Worm (Caenorhabditis elegans): ENCODE data around the gene T05G5.5.

Gene T05G5.5

DNA sequence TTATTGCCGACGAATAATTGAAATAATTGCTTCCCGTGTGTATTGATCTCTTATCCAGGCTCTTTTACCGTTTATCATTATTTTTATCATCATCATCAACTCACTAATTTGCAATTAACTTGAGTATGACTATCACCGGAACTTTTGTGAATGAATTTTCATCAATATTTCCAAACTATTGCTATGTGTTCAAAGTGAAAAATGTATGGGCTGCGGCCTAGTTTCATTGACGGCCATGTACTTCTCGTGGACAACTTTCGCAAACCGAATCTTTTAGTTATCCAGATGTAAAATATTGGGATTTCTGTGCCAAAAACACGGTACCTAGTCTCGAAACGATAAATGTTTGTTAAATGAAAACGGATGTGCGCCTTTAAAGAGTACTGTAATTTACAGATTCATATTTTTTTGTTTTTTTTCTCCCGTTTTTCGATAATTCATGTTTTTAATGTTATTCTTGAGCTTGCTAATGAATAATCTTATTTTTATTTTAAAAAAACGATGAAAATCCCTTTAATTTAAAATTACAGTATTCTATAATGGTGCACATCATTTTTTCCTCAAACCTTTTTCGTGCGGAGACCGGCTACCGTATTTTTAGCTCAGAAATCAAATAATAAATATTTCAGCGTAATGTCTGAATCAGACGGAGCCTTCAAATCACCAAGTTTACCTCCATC is 47.4 kb upstream of the T05G5.5 start, which contains the start of gene ZK632.2:
ZK632.2 (plus strand) TSS at position 630 of the 680 bp plus-strand sequence.
- TF ChIP-seq nhr-11 (tag; optimal IDR thresholded peaks at IDR 0.05) (no peak), egl-27 (tag; optimal IDR thresholded peaks at IDR 0.05) (no peak), saeg-2 (GFP tag; IDR thresholded peaks at IDR 0.05) (no peak), zip-2 (tag; optimal IDR thresholded peaks at IDR 0.05) (no peak), madf-9 (GFP tag; conservative IDR thresholded peaks at IDR 0.05) (no peak), zip-11 (GFP tag; IDR thresholded peaks at IDR 0.05) (no peak), lir-3 (tag; optimal IDR thresholded peaks at IDR 0.05) (no peak), daf-16 (GFP tag; optimal IDR thresholded peaks at IDR 0.05) (no peak), daf-16 (tag; optimal IDR thresholded peaks at IDR 0.05) (peak; percentile 10), mes-2 (tag; optimal IDR thresholded peaks at IDR 0.05; ENCODE audit: poor library complexity, severe bottlenecking) (peak; percentile 89), pha-4 (GFP tag; IDR thresholded peaks at IDR 0.05) (no peak), pha-4 (tag; optimal IDR thresholded peaks at IDR 0.05) (no peak), nhr-10 (tag; optimal IDR thresholded peaks at IDR 0.05) (no peak), F37D6.2 (tag; optimal IDR thresholded peaks at IDR 0.05) (no peak), lsy-2 (tag; optimal IDR thresholded peaks at IDR 0.05) (peak in 1 of 2 experiments; percentile 56), lin-38 (GFP tag; IDR thresholded peaks at IDR 0.05) (peak; percentile 26), lin-29 (GFP tag; IDR thresholded peaks at IDR 0.05) (no peak), zfp-3 (GFP tag; conservative IDR thresholded peaks at IDR 0.05) (no peak), F10B5.3 (tag; optimal IDR thresholded peaks at IDR 0.05) (no peak), dpl-1 (GFP tag; optimal IDR thresholded peaks at IDR 0.05) (no peak), hmg-1.1 (GFP tag; IDR thresholded peaks at IDR 0.05) (0 out of 2 replicates have a peak, but pooled peaks have one; percentile 8), hlh-11 (tag; optimal IDR thresholded peaks at IDR 0.05) (no peak), fos-1 (tag; optimal IDR thresholded peaks at IDR 0.05) (no peak), aha-1 (tag) (peak; percentile 68), lin-13 (GFP tag; optimal IDR thresholded peaks at IDR 0.05) (no peak), sdz-12 (GFP tag; optimal IDR thresholded peaks at IDR 0.05) (no peak)

DNA sequence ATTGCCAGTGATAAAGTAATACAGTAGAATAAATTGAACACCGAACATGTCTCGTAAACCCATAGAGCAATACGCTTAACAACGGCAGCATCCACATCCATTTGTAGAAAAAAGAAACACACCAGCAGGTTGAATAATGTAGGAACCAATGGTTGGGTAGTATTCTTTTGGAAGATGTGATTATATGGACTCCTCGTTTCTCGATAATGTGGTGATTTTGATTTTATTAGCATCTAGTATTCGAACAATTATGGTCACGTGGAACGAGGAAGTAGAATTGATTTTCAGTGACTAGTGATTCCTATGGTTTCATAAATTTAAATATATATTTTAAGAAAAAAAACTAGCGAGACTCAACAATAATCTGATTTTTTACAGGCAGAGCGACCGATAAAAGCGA is 45.2 kb upstream of the T05G5.5 start, which contains the start of gene srxa-10:
srxa-10 (minus strand) TSS at position 101 of the 400 bp plus-strand sequence.
- no peak for TF ChIP-seq sdz-12 (GFP tag; optimal IDR thresholded peaks at IDR 0.05)
- no peak for TF ChIP-seq zfp-2 (tag; optimal IDR thresholded peaks at IDR 0.05)
- TF ChIP-seq nhr-42 (GFP tag; IDR thresholded peaks at IDR 0.05), result no peak
- TF ChIP-seq nhr-111 (GFP tag; optimal IDR thresholded peaks at IDR 0.05), result no peak
- no peak for TF ChIP-seq daf-12 (tag; optimal IDR thresholded peaks at IDR 0.05)
- TF ChIP-seq ceh-62 (tag; optimal IDR thresholded peaks at IDR 0.05), result no peak
- TF ChIP-seq ces-1 (GFP tag; optimal IDR thresholded peaks at IDR 0.05), result no peak
- TF ChIP-seq ZK337.2 (GFP tag; IDR thresholded peaks at IDR 0.05), result no peak
- TF ChIP-seq F10B5.3 (tag; optimal IDR thresholded peaks at IDR 0.05), result no peak
- TF ChIP-seq mdl-1 (tag; optimal IDR thresholded peaks at IDR 0.05), result no peak
- TF ChIP-seq attf-4 (tag; optimal IDR thresholded peaks at IDR 0.05), result no peak
- no peak for TF ChIP-seq ceh-44 (GFP tag; IDR thresholded peaks at IDR 0.05)
- TF ChIP-seq vab-7 (GFP tag; IDR thresholded peaks at IDR 0.05), result no peak
- TF ChIP-seq nhr-102 (tag; optimal IDR thresholded peaks at IDR 0.05), result no peak

Data from whole organism, L4 larva.